Worm (Caenorhabditis elegans) whole organism, L4 larva: Measurements from ENCODE around the gene F58G1.2.

Experiments
- ZK546.5 ChIP-seq, 2 experiments: sonication (generic microtip); optimal IDR thresholded peaks; 2 replicates each; lab custom pipeline; 2017; ENCODE audit warnings: missing biosample characterization in 2 of 2, missing genetic modification characterization in 2 of 2
- ama-1 ChIP-seq: fragments of 150-350 bp; optimal IDR thresholded peaks from 2 replicates; lab custom pipeline; 2014; ENCODE audit warnings: inconsistent platforms, mixed read lengths
- attf-4 ChIP-seq: sonication (generic microtip); optimal IDR thresholded peaks from 3 replicates; lab custom pipeline; 2017; ENCODE audit warnings: missing biosample characterization, missing genetic modification characterization
- daf-12 ChIP-seq: fragments of 150-350 bp; optimal IDR thresholded peaks from 2 replicates; lab custom pipeline; 2014; ENCODE audit warnings: missing biosample characterization, missing genetic modification reagents, missing genetic modification characterization
- dmd-6 ChIP-seq: fragments of 200-800 bp; sonication (Bioruptor generic); IDR thresholded peaks from 2 replicates; pipeline ENCODE4 v1.3.6; 2022; ENCODE audit warnings: missing genetic modification reagents, missing genetic modification characterization, missing compliant biosample characterization
- jun-1 ChIP-seq: fragments of 150-350 bp; optimal IDR thresholded peaks from 2 replicates; lab custom pipeline; 2014; ENCODE audit warnings: missing biosample characterization, missing genetic modification reagents, missing genetic modification characterization
- nhr-10 ChIP-seq: fragments of 150-350 bp; optimal IDR thresholded peaks from 2 replicates; lab custom pipeline; 2014; ENCODE audit warnings: missing biosample characterization, missing genetic modification characterization
- nhr-237 ChIP-seq: sonication (generic microtip); optimal IDR thresholded peaks from 2 replicates; lab custom pipeline; 2017; ENCODE audit warnings: missing biosample characterization, missing genetic modification characterization
- nhr-25 ChIP-seq: sonication (generic microtip); optimal IDR thresholded peaks from 2 replicates; lab custom pipeline; 2017; ENCODE audit warnings: missing genetic modification characterization, mild to moderate bottlenecking, missing compliant biosample characterization, antibody characterized with exemption, moderate library complexity, borderline replicate concordance; ENCODE audit not compliant: insufficient read depth
- pha-4 ChIP-seq, 2 experiments: fragments of 150-350 bp in 1 of 2; fragments of 200-800 bp in 1 of 2; sonication (Bioruptor generic) in 1 of 2; IDR thresholded peaks in 1 of 2; optimal IDR thresholded peaks in 1 of 2; 2 replicates each; pipeline versions ENCODE4 v1.3.6 to Lab custom; 2014 to 2022; ENCODE audit warnings: missing genetic modification characterization in 2 of 2, missing genetic modification reagents in 2 of 2, missing biosample characterization in 1 of 2, missing compliant biosample characterization in 1 of 2
- skn-1 ChIP-seq: fragments of 150-350 bp; optimal IDR thresholded peaks from 2 replicates; lab custom pipeline; 2014; ENCODE audit warnings: missing biosample characterization, missing genetic modification characterization
- spr-3 ChIP-seq: fragments of 200-800 bp; sonication (Bioruptor generic); optimal IDR thresholded peaks from 2 replicates; lab custom pipeline; 2018; ENCODE audit warnings: mild to moderate bottlenecking, missing genetic modification characterization, missing compliant biosample characterization
- zag-1 ChIP-seq: fragments of 150-350 bp; optimal IDR thresholded peaks from 2 replicates; lab custom pipeline; 2014; ENCODE audit warnings: missing biosample characterization, missing genetic modification characterization

DNA sequence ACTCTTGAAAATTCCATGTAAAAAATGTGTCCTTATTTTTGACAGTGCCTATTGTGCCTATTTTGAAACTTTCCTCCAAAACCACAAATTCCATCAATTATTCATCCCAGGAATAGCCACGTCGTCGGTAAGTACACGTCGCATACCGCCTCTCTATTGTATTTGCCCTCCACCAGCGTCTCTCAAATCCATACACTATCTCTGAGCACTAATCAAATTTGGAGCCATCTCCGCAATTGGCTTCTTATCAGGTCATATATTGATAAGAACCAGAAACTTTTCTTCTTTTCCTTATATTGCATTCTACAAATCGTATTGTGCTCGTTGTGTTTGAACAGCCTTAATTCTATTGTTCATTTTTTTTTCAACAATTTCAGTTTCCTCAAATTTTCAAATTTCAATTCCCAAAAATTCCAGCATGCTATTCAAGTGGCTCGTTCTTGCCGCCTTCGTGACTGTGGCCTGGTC, 12.7 kb upstream of the F58G1.2 start, which contains the start of gene dct-18:
- TF ChIP-seq nhr-237 (tag; lab: Kevin White, UChicago) (no peak), skn-1 (tag; lab: Kevin White, UChicago) (no peak), dmd-6 (GFP tag; lab: Robert Waterston, UW) (peak; percentile 48), ZK546.5 (tag; optimal IDR thresholded peaks at IDR 0.05; lab: Kevin White, UChicago) (no peak), nhr-25 (tag; lab: Kevin White, UChicago) (no peak), ama-1 (no peak), daf-12 (no peak), pha-4 (GFP tag; IDR thresholded peaks at IDR 0.05; lab: Robert Waterston, UW) (no peak), pha-4 (tag; optimal IDR thresholded peaks at IDR 0.05; lab: Kevin White, UChicago) (no peak), jun-1 (tag; lab: Kevin White, UChicago) (no peak), nhr-10 (no peak), spr-3 (GFP tag; lab: Kevin White, UChicago) (no peak), attf-4 (tag; lab: Kevin White, UChicago) (no peak), zag-1 (tag; lab: Kevin White, UChicago) (no peak)
